Worm (Caenorhabditis elegans): Measurements from ENCODE around the gene lsm-1.

Gene lsm-1

DNA sequence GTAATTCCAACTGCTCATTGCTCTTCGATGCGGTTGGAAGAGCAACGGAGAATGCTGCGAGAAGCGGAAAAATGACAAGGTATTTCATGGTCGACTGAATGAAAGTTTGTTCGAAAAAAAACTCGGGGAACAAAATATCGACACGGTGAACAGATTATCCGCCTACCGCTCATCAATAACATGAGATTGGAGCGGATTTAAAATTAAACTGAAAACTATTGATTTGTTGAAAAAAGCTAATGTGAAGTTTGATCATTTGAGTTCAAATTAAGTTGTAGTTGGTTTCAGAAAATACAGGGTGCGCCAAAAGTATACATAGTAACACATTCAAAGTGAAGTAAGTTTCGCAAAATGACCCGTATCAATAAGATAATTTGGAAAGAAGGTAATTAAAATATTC, 13.4 kb downstream of the lsm-1 start, which contains the start of gene F40F8.4:
F40F8.4 (minus strand) TSS at position 101 of the 400 bp plus-strand sequence.
- TF ChIP-seq egl-27 (tag; optimal IDR thresholded peaks at IDR 0.05) (no peak), ztf-11 (tag; optimal IDR thresholded peaks at IDR 0.05) (no peak), blmp-1 (tag; optimal IDR thresholded peaks at IDR 0.05; ENCODE audit: insufficient read depth) (no peak), ztf-4 (tag; optimal IDR thresholded peaks at IDR 0.05) (no peak), elt-1 (tag; optimal IDR thresholded peaks at IDR 0.05) (no peak), nhr-237 (tag; optimal IDR thresholded peaks at IDR 0.05) (no peak), nhr-23 (tag; optimal IDR thresholded peaks at IDR 0.05) (no peak), snpc-4 (tag; optimal IDR thresholded peaks at IDR 0.05) (no peak), zag-1 (tag; optimal IDR thresholded peaks at IDR 0.05) (no peak), lsy-2 (tag; optimal IDR thresholded peaks at IDR 0.05) (no peak), crh-2 (tag; optimal IDR thresholded peaks at IDR 0.05) (no peak), lin-13 (GFP tag; optimal IDR thresholded peaks at IDR 0.05) (no peak), unc-62 (GFP tag; optimal IDR thresholded peaks at IDR 0.05) (no peak), dmd-4 (tag; optimal IDR thresholded peaks at IDR 0.05) (no peak), nhr-25 (tag; optimal IDR thresholded peaks at IDR 0.05) (no peak), Y55F3AM.14 (GFP tag; optimal IDR thresholded peaks at IDR 0.05) (no peak), ceh-82 (tag; optimal IDR thresholded peaks at IDR 0.05) (no peak), nhr-77 (tag; optimal IDR thresholded peaks at IDR 0.05) (no peak)

DNA sequence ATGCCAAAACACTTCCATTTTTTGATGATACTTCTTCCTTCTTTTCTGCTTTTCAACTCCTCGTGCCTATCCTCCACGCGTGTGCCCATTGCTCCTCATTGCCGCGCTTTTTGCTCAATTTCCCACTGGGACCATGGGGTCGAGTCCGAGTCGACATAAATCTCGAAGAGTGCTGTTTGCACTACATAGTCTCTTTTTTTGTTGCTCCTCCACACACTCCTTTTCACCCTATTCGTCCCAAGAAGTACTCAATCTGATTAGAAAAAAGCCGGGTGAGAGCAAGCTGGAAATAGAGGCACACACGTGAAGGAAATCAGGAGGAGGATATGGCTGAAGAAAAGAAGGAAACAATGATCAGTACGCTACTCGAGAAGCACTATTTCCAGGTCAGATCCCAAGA, 15.8 kb downstream of the lsm-1 start, which contains the start of gene arrd-6:
arrd-6 (plus strand) TSS at position 169 of the 400 bp plus-strand sequence.
- TF ChIP-seq snpc-4 (tag; optimal IDR thresholded peaks at IDR 0.05) (no peak), nhr-129 (tag; optimal IDR thresholded peaks at IDR 0.05) (peak; percentile 10)

DNA sequence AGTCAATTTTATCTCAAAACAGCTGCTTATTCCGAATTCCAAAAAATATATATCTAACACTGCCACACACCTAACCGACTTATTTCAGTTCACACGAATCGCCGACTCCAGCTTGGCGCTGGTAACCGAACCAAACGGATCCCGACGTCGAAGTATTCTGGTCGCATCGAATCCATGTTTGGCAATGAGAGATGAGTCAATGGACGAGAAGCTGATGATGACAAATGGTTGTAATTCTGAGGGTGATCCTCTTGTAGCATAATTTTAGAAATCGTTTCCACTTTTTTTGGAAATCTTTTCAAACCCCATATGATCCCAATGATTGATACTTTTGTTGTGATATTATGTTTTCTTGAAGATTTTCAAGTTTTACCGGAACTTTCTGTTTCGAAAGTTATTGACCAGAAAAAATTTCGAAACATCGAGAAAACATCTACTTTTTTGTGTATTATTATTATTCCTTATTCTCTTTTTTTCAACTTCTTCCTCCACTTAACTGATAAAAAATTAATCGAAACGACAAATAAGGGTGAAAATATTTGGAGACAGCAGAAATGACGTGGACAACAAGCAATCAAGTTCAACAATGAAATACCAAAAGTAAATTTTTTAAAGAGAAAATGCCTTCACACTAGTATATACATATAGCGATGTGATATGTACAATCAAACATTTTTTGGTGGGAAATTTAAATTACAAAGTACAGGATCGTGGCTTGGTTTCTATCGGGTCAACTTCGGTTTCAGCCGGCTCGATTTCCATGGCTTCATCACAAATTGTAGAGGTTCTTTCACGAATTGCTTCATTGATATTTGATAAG, 23.3 kb downstream of the lsm-1 start:
- TF ChIP-seq Y55F3AM.14 (GFP tag; optimal IDR thresholded peaks at IDR 0.05) (no peak), fos-1 (tag; optimal IDR thresholded peaks at IDR 0.05) (peak; percentile 4), lin-13 (GFP tag; optimal IDR thresholded peaks at IDR 0.05) (peak; percentile 8), gmeb-1 (tag; optimal IDR thresholded peaks at IDR 0.05) (peak; percentile 40), unc-62 (GFP tag; optimal IDR thresholded peaks at IDR 0.05) (no peak), sma-9 (GFP tag; optimal IDR thresholded peaks at IDR 0.05) (peak; percentile 45), sma-9 (tag; optimal IDR thresholded peaks at IDR 0.05) (no peak), nhr-129 (tag; optimal IDR thresholded peaks at IDR 0.05) (peak; percentile 26)

DNA sequence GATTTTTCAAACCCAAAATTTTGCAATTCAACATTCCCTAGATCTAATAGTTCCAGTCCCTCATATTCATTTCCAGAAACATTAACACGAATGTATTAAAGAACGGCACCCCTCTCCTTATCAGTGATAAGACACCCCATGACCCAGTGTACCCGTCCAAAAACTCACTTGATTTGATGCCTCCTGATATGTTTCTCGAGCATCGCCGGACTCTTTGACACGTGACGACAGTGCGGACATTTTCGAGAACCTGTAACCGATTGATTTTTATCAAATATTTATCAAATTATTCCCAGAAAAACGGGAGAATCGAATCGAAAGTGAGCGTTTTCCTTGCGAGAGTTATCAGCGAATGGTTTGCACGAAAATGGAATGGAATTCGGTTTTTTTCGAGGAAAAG, 24.2 kb downstream of the lsm-1 start:
- TF ChIP-seq nhr-25 (tag; optimal IDR thresholded peaks at IDR 0.05) = no peak
- peak; percentile 62 for TF ChIP-seq crh-2 (tag; optimal IDR thresholded peaks at IDR 0.05)
- TF ChIP-seq fos-1 (tag; optimal IDR thresholded peaks at IDR 0.05) = peak; percentile 56
- no peak for TF ChIP-seq nhr-11 (tag; optimal IDR thresholded peaks at IDR 0.05)
- TF ChIP-seq sma-3 (GFP tag; optimal IDR thresholded peaks at IDR 0.05) = peak; percentile 40
- no peak for TF ChIP-seq ztf-11 (tag; optimal IDR thresholded peaks at IDR 0.05)
- no peak for TF ChIP-seq ztf-4 (tag; optimal IDR thresholded peaks at IDR 0.05)
- TF ChIP-seq gmeb-1 (tag; optimal IDR thresholded peaks at IDR 0.05) = peak; percentile 53
- peak in 1 of 2 experiments; percentile 2 for TF ChIP-seq lsy-2 (tag; optimal IDR thresholded peaks at IDR 0.05)
- TF ChIP-seq elt-1 (tag; optimal IDR thresholded peaks at IDR 0.05) = no peak
- TF ChIP-seq F13H6.1 (tag; optimal IDR thresholded peaks at IDR 0.05) = peak; percentile 69
- TF ChIP-seq ama-1 (optimal IDR thresholded peaks at IDR 0.05) = peak; percentile 0
- TF ChIP-seq sma-9 (GFP tag; optimal IDR thresholded peaks at IDR 0.05) = peak; percentile 63
- TF ChIP-seq sma-9 (tag; optimal IDR thresholded peaks at IDR 0.05) = no peak
- no peak for TF ChIP-seq dmd-4 (tag; optimal IDR thresholded peaks at IDR 0.05)
- no peak for TF ChIP-seq C34F6.9 (tag; optimal IDR thresholded peaks at IDR 0.05)

DNA sequence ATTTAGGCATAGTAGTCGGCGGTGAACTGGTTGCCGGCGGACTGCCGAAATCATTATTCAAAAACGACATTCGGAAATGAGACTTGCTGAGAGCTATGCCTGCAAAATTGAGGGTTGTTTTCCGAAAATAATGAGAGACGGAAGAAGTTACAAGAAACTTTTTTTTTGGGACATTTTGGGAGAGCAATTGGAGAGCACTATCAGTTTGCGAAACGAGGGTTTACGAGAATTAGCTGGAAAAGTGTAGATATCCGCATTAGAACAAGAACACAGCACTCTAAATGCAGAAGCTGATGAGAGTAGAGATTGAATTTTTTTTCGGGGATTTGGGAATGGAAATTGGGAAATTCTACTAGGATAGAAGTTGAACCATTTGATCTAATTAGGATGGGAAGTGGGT, 25.7 kb downstream of the lsm-1 start, which contains the start of gene pqm-1:
pqm-1 (minus strand) TSS at position 101 of the 400 bp plus-strand sequence.
- no peak for TF ChIP-seq sma-3 (GFP tag; optimal IDR thresholded peaks at IDR 0.05)
- no peak for TF ChIP-seq nhr-6 (tag; optimal IDR thresholded peaks at IDR 0.05)
- no peak for TF ChIP-seq alr-1 (tag; optimal IDR thresholded peaks at IDR 0.05)
- TF ChIP-seq peb-1 (tag; optimal IDR thresholded peaks at IDR 0.05) = no peak
- no peak for TF ChIP-seq unc-55 (GFP tag; optimal IDR thresholded peaks at IDR 0.05)
- no peak for TF ChIP-seq lin-13 (GFP tag; optimal IDR thresholded peaks at IDR 0.05)
- no peak for TF ChIP-seq egl-27 (tag; optimal IDR thresholded peaks at IDR 0.05)
- no peak for TF ChIP-seq nhr-77 (tag; optimal IDR thresholded peaks at IDR 0.05)
- no peak for TF ChIP-seq blmp-1 (tag; optimal IDR thresholded peaks at IDR 0.05; ENCODE audit: insufficient read depth)
- no peak for TF ChIP-seq nhr-21 (tag; optimal IDR thresholded peaks at IDR 0.05)
- TF ChIP-seq lsy-2 (tag; optimal IDR thresholded peaks at IDR 0.05) = no peak
- no peak for TF ChIP-seq nhr-129 (tag; optimal IDR thresholded peaks at IDR 0.05)
- TF ChIP-seq R02D3.7 (tag; optimal IDR thresholded peaks at IDR 0.05) = no peak
- TF ChIP-seq nhr-23 (tag; optimal IDR thresholded peaks at IDR 0.05) = no peak
- TF ChIP-seq lin-39 (tag; optimal IDR thresholded peaks at IDR 0.05) = no peak
- TF ChIP-seq nhr-12 (tag; optimal IDR thresholded peaks at IDR 0.05) = no peak
- TF ChIP-seq mab-5 (tag; optimal IDR thresholded peaks at IDR 0.05) = no peak
- TF ChIP-seq ztf-1 (GFP tag; conservative IDR thresholded peaks at IDR 0.05) = no peak
